Worm (Caenorhabditis elegans) whole organism, young adult: ENCODE data around the gene gpx-4.
"Not testable (repeated sequence)": the region's sequence is repeated elsewhere in the genome, so short reads cannot be mapped to it uniquely, and the experiment has no call there.

Experiments used
- C17E4.6 ChIP-seq: fragments of 200-800 bp; sonication (Bioruptor generic); IDR thresholded peaks from 2 replicates; pipeline ENCODE4 v1.3.6; 2022; ENCODE audit warnings: missing genetic modification reagents, missing genetic modification characterization, missing compliant biosample characterization
- F23B12.7 ChIP-seq: sonication (generic microtip); optimal IDR thresholded peaks from 2 replicates; lab custom pipeline; 2017; ENCODE audit warnings: missing genetic modification characterization, mild to moderate bottlenecking, missing compliant biosample characterization, antibody characterized with exemption, moderate library complexity; ENCODE audit not compliant: insufficient read depth
- Y56A3A.18 ChIP-seq: fragments of 200-800 bp; sonication (Bioruptor generic); IDR thresholded peaks from 2 replicates; pipeline ENCODE4 v1.3.6; 2022; ENCODE audit warnings: missing genetic modification reagents, missing genetic modification characterization, missing compliant biosample characterization
- Y79H2A.3 ChIP-seq: fragments of 200-800 bp; sonication (Bioruptor generic); conservative IDR thresholded peaks from 2 replicates; pipeline ENCODE4 v1.3.6; 2022; ENCODE audit warnings: missing genetic modification reagents, missing genetic modification characterization, missing compliant biosample characterization
- athp-1 ChIP-seq: sonication (generic microtip); optimal IDR thresholded peaks from 2 replicates; lab custom pipeline; 2017; ENCODE audit warnings: mild to moderate bottlenecking, missing genetic modification characterization, missing compliant biosample characterization
- attf-3 ChIP-seq: fragments of 200-800 bp; sonication (Bioruptor generic); conservative IDR thresholded peaks from 2 replicates; pipeline ENCODE4 v1.3.6; 2022; ENCODE audit warnings: missing genetic modification reagents, missing genetic modification characterization, missing compliant biosample characterization
- bed-1 ChIP-seq: fragments of 200-800 bp; sonication (Bioruptor generic); IDR thresholded peaks from 2 replicates; pipeline ENCODE4 v1.3.6; 2022; ENCODE audit warnings: missing genetic modification reagents, missing genetic modification characterization, missing compliant biosample characterization
- bed-2 ChIP-seq: fragments of 200-800 bp; sonication (Bioruptor generic); IDR thresholded peaks from 2 replicates; pipeline ENCODE4 v1.3.6; 2022; ENCODE audit warnings: missing genetic modification reagents, missing genetic modification characterization, missing compliant biosample characterization
- ccch-3 ChIP-seq: fragments of 200-800 bp; sonication (Bioruptor generic); optimal IDR thresholded peaks from 2 replicates; lab custom pipeline; 2018; ENCODE audit warnings: mild to moderate bottlenecking, missing genetic modification characterization, missing compliant biosample characterization
- ceh-40 ChIP-seq: fragments of 200-800 bp; sonication (Bioruptor generic); IDR thresholded peaks from 2 replicates; pipeline ENCODE4 v1.3.6; 2022; ENCODE audit warnings: missing genetic modification characterization, missing compliant biosample characterization
- ceh-79 ChIP-seq: sonication (generic microtip); optimal IDR thresholded peaks from 2 replicates; lab custom pipeline; 2017; ENCODE audit warnings: mild to moderate bottlenecking, missing genetic modification characterization, missing compliant biosample characterization
- chd-7 ChIP-seq: sonication (generic microtip); optimal IDR thresholded peaks from 2 replicates; lab custom pipeline; 2016; ENCODE audit warnings: mild to moderate bottlenecking, missing genetic modification characterization, moderate library complexity, missing compliant biosample characterization
- die-1 ChIP-seq: sonication (generic microtip); optimal IDR thresholded peaks from 2 replicates; lab custom pipeline; 2016; ENCODE audit warnings: missing genotype, mild to moderate bottlenecking, missing genetic modification characterization, missing compliant biosample characterization
- fkh-3 ChIP-seq: sonication (generic microtip); optimal IDR thresholded peaks from 2 replicates; lab custom pipeline; 2016; ENCODE audit warnings: mild to moderate bottlenecking, missing genetic modification characterization, missing compliant biosample characterization
- hlh-12 ChIP-seq: sonication (generic microtip); optimal IDR thresholded peaks from 2 replicates; lab custom pipeline; 2016; ENCODE audit warnings: missing genetic modification characterization, missing compliant biosample characterization
- hlh-26 ChIP-seq: fragments of 200-800 bp; sonication (Bioruptor generic); conservative IDR thresholded peaks from 2 replicates; pipeline ENCODE4 v1.3.6; 2022; ENCODE audit warnings: missing genetic modification reagents, missing genetic modification characterization, missing compliant biosample characterization
- hsf-1 ChIP-seq: fragments of 200-800 bp; sonication (Bioruptor generic); IDR thresholded peaks from 2 replicates; pipeline ENCODE4 v1.3.6; 2022; ENCODE audit warnings: missing genetic modification reagents, missing genetic modification characterization, missing compliant biosample characterization
- lag-1 ChIP-seq: fragments of 200-800 bp; sonication (Bioruptor generic); IDR thresholded peaks from 2 replicates; pipeline ENCODE4 v1.3.6; 2022; ENCODE audit warnings: missing genetic modification reagents, missing genetic modification characterization, missing compliant biosample characterization
- let-607 ChIP-seq, 2 experiments: fragments of 200-800 bp in 1 of 2; sonication (Bioruptor generic) in 1 of 2; sonication (generic microtip) in 1 of 2; optimal IDR thresholded peaks; 2 replicates each; lab custom pipeline; 2016 to 2018; ENCODE audit warnings: mild to moderate bottlenecking in 2 of 2, missing compliant biosample characterization in 2 of 2, missing genetic modification characterization in 2 of 2, moderate library complexity in 2 of 2, missing genotype in 1 of 2
- lir-1 ChIP-seq: fragments of 200-800 bp; sonication (Bioruptor generic); conservative IDR thresholded peaks from 2 replicates; pipeline ENCODE4 v1.3.6; 2022; ENCODE audit warnings: missing genetic modification reagents, missing genetic modification characterization, missing compliant biosample characterization
- madf-10 ChIP-seq: sonication (generic microtip); optimal IDR thresholded peaks from 2 replicates; lab custom pipeline; 2016; ENCODE audit warnings: mild to moderate bottlenecking, missing genetic modification characterization, missing compliant biosample characterization
- madf-3 ChIP-seq: fragments of 200-800 bp; sonication (Bioruptor generic); IDR thresholded peaks from 2 replicates; pipeline ENCODE4 v1.3.6; 2022; ENCODE audit warnings: missing genetic modification reagents, missing genetic modification characterization, missing compliant biosample characterization
- madf-6 ChIP-seq: fragments of 200-800 bp; sonication (Bioruptor generic); IDR thresholded peaks from 2 replicates; pipeline ENCODE4 v1.3.6; 2022; ENCODE audit warnings: missing genetic modification reagents, missing genetic modification characterization, missing compliant biosample characterization
- mcd-1 ChIP-seq: fragments of 200-800 bp; sonication (Bioruptor generic); IDR thresholded peaks from 2 replicates; pipeline ENCODE4 v1.3.6; 2022; ENCODE audit warnings: missing genetic modification reagents, missing genetic modification characterization, missing compliant biosample characterization
- nfya-2 ChIP-seq: fragments of 200-800 bp; sonication (Bioruptor generic); IDR thresholded peaks from 2 replicates; pipeline ENCODE4 v1.3.6; 2022; ENCODE audit warnings: missing genetic modification reagents, missing genetic modification characterization, missing compliant biosample characterization
- nfyb-1 ChIP-seq: fragments of 200-800 bp; sonication (Bioruptor generic); IDR thresholded peaks from 2 replicates; pipeline ENCODE4 v1.3.6; 2022; ENCODE audit warnings: missing genetic modification reagents, missing genetic modification characterization, missing compliant biosample characterization
- nhr-120 ChIP-seq: fragments of 200-800 bp; sonication (Bioruptor generic); IDR thresholded peaks from 2 replicates; pipeline ENCODE4 v1.3.6; 2022; ENCODE audit warnings: missing genetic modification characterization, missing compliant biosample characterization
- nhr-80 ChIP-seq: sonication (generic microtip); optimal IDR thresholded peaks from 2 replicates; lab custom pipeline; 2016; ENCODE audit warnings: missing genetic modification characterization, missing compliant biosample characterization
- nhr-90 ChIP-seq: sonication (generic microtip); optimal IDR thresholded peaks from 2 replicates; lab custom pipeline; 2016; ENCODE audit warnings: missing genotype, mild to moderate bottlenecking, missing genetic modification characterization, missing compliant biosample characterization
- rcor-1 ChIP-seq: fragments of 200-800 bp; sonication (Bioruptor generic); IDR thresholded peaks from 2 replicates; pipeline ENCODE4 v1.3.6; 2022; ENCODE audit warnings: missing genetic modification reagents, missing genetic modification characterization, missing compliant biosample characterization
- rec-8 ChIP-seq, 2 experiments: sonication (generic microtip); optimal IDR thresholded peaks; 2 replicates each; lab custom pipeline; 2016; ENCODE audit warnings: mild to moderate bottlenecking in 2 of 2, missing genetic modification characterization in 2 of 2, missing genetic modification reagents in 2 of 2, missing genotype in 2 of 2, missing biosample characterization in 1 of 2, missing compliant biosample characterization in 1 of 2, moderate library complexity in 1 of 2
- snpc-3.4 ChIP-seq: sonication (generic microtip); optimal IDR thresholded peaks from 2 replicates; lab custom pipeline; 2017; ENCODE audit warnings: missing genetic modification characterization, mild to moderate bottlenecking, missing compliant biosample characterization, antibody characterized with exemption, moderate library complexity, missing genotype, missing genetic modification reagents
- sptf-2 ChIP-seq: fragments of 200-800 bp; sonication (Bioruptor generic); optimal IDR thresholded peaks from 2 replicates; lab custom pipeline; 2018; ENCODE audit warnings: mild to moderate bottlenecking, missing genetic modification characterization, missing compliant biosample characterization
- tbp1 ChIP-seq: fragments of 200-800 bp; sonication (Bioruptor generic); optimal IDR thresholded peaks from 2 replicates; lab custom pipeline; 2018; ENCODE audit warnings: mild to moderate bottlenecking, missing genetic modification characterization, missing compliant biosample characterization
- tlf-1 ChIP-seq: fragments of 200-800 bp; sonication (Bioruptor generic); optimal IDR thresholded peaks from 2 replicates; lab custom pipeline; 2018; ENCODE audit warnings: mild to moderate bottlenecking, missing genetic modification characterization, missing compliant biosample characterization
- unc-130 ChIP-seq: sonication (generic microtip); optimal IDR thresholded peaks from 2 replicates; lab custom pipeline; 2016; ENCODE audit warnings: missing genetic modification reagents, missing genetic modification characterization, missing compliant biosample characterization
- zim-3 ChIP-seq: sonication (generic microtip); optimal IDR thresholded peaks from 2 replicates; lab custom pipeline; 2017; ENCODE audit warnings: mild to moderate bottlenecking, missing genetic modification characterization, moderate library complexity, missing compliant biosample characterization
- ztf-22 ChIP-seq: fragments of 200-800 bp; sonication (Bioruptor generic); optimal IDR thresholded peaks from 2 replicates; lab custom pipeline; 2018; ENCODE audit warnings: mild to moderate bottlenecking, missing genetic modification characterization, moderate library complexity, missing compliant biosample characterization
- ztf-26 ChIP-seq: sonication (generic microtip); optimal IDR thresholded peaks from 2 replicates; lab custom pipeline; 2017; ENCODE audit warnings: missing genetic modification characterization, missing compliant biosample characterization
- ztf-3 ChIP-seq: fragments of 200-800 bp; sonication (Bioruptor generic); optimal IDR thresholded peaks from 2 replicates; lab custom pipeline; 2018; ENCODE audit warnings: mild to moderate bottlenecking, missing genetic modification characterization, missing compliant biosample characterization

gpx-4 gene

ce11 chrIV:2674915-2675314 is at the start of gene gpx-4:
Gene gpx-4 (minus strand): TSS chrIV:2675015.
- TF ChIP-seq ceh-79; madf-6 (GFP tag; lab: Robert Waterston, UW); bed-2 (GFP tag; lab: Robert Waterston, UW): not testable (repeated sequence)
- TF ChIP-seq, all 124 proteins: peak for 0; not testable (repeated sequence) for 124

- not testable (repeated sequence) for TF ChIP-seq hlh-26 (GFP tag; lab: Robert Waterston, UW); ccch-3 (GFP tag; lab: Kevin White, UChicago); nhr-90 (tag; lab: Kevin White, UChicago)
Measured at ce11 chrIV:2719734-2720133, 44.9 kb upstream of the gpx-4 start, which contains the start of gene ndua-12. Gene ndua-12 (minus strand): TSS chrIV:2719834.

- TF ChIP-seq fkh-3 (tag; lab: Kevin White, UChicago); Y79H2A.3 (GFP tag; lab: Robert Waterston, UW); unc-130 (GFP tag; lab: Kevin White, UChicago): not testable (repeated sequence)
Measured at ce11 chrIV:2716474-2716873, 41.7 kb upstream of the gpx-4 start, which contains the start of gene Y94H6A.7. Gene Y94H6A.7 (minus strand): TSS chrIV:2716574.

- TF ChIP-seq rec-8 (tag; optimal IDR thresholded peaks at IDR 0.05; lab: Kevin White, UChicago), result no peak
- no peak for TF ChIP-seq hlh-12 (tag; lab: Kevin White, UChicago)
- TF ChIP-seq lir-1 (GFP tag; lab: Robert Waterston, UW), result no peak
- no peak for TF ChIP-seq let-607 (tag; optimal IDR thresholded peaks at IDR 0.05; lab: Kevin White, UChicago)
- TF ChIP-seq die-1 (tag; lab: Kevin White, UChicago), result no peak
- TF ChIP-seq fkh-3 (tag; lab: Kevin White, UChicago), result no peak
- TF ChIP-seq madf-10 (tag; lab: Kevin White, UChicago), result no peak
- TF ChIP-seq ztf-26 (tag; lab: Kevin White, UChicago), result no peak
- TF ChIP-seq nfya-2 (GFP tag; lab: Robert Waterston, UW), result no peak
- no peak for TF ChIP-seq attf-3 (GFP tag; lab: Robert Waterston, UW)
- no peak for TF ChIP-seq lag-1
- no peak for TF ChIP-seq bed-1 (GFP tag; lab: Robert Waterston, UW)
- no peak for TF ChIP-seq sptf-2 (GFP tag; lab: Kevin White, UChicago)
- no peak for TF ChIP-seq athp-1 (tag; lab: Kevin White, UChicago)
- no peak for TF ChIP-seq F23B12.7 (tag; lab: Kevin White, UChicago)
- TF ChIP-seq, all 124 proteins: peak for 0
Measured at ce11 chrIV:2712935-2713334, 38.1 kb upstream of the gpx-4 start, which contains the start of gene Y94H6A.12. Gene Y94H6A.12 (minus strand): TSS chrIV:2713035.

- peak; percentile 68 for TF ChIP-seq mcd-1
- no peak for TF ChIP-seq lir-1 (GFP tag; lab: Robert Waterston, UW)
- peak; percentile 24 for TF ChIP-seq tbp1 (GFP tag; lab: Kevin White, UChicago)
- no peak for TF ChIP-seq madf-3 (GFP tag; lab: Robert Waterston, UW)
- peak; percentile 91 for TF ChIP-seq hsf-1 (GFP tag; lab: Robert Waterston, UW)
- no peak for TF ChIP-seq zim-3 (tag; lab: Kevin White, UChicago)
- TF ChIP-seq Y56A3A.18 (GFP tag; lab: Robert Waterston, UW), result no peak
- TF ChIP-seq ztf-3 (GFP tag; lab: Kevin White, UChicago), result peak; percentile 17
- no peak for TF ChIP-seq ztf-22
- TF ChIP-seq ceh-40 (GFP tag; lab: Robert Waterston, UW), result no peak
- TF ChIP-seq nhr-120 (GFP tag; lab: Robert Waterston, UW), result no peak
- TF ChIP-seq snpc-3.4 (tag; lab: Kevin White, UChicago), result no peak
- peak; percentile 15 for TF ChIP-seq nhr-80 (tag; lab: Kevin White, UChicago)
- no peak for TF ChIP-seq chd-7 (tag; lab: Kevin White, UChicago)
- TF ChIP-seq tlf-1 (GFP tag; lab: Kevin White, UChicago), result no peak
- TF ChIP-seq rec-8 (tag; optimal IDR thresholded peaks at IDR 0.05; lab: Kevin White, UChicago), result no peak
- TF ChIP-seq madf-10 (tag; lab: Kevin White, UChicago), result peak; percentile 20
- no peak for TF ChIP-seq ceh-79
- TF ChIP-seq C17E4.6 (GFP tag; lab: Robert Waterston, UW), result no peak
- no peak for TF ChIP-seq nfyb-1
- no peak for TF ChIP-seq rcor-1
- no peak for TF ChIP-seq Y79H2A.3 (GFP tag; lab: Robert Waterston, UW)
Measured at ce11 chrIV:2711122-2711669, 36.4 kb upstream of the gpx-4 start.
